Fruit fly (Drosophila melanogaster) whole organism, embryonic: ENCODE data around the gene CG31121.
A peak's percentile ranks its signal among the peaks of the same experiment; 100 is the strongest.

ENCODE experiments used
- B-H1 ChIP-seq: fragments of 200-800 bp; sonication (Bioruptor generic); IDR thresholded peaks from 3 replicates; pipeline ENCODE4 v1.3.6; 2022; ENCODE audit warnings: missing biosample characterization, missing genetic modification characterization
- CG10267 ChIP-seq: fragments of 200-800 bp; sonication (Bioruptor generic); optimal IDR thresholded peaks from 2 replicates; lab custom pipeline; 2018; ENCODE audit warnings: missing biosample characterization, mild to moderate bottlenecking, missing genetic modification characterization, moderate library complexity
- CG10366 ChIP-seq: fragments of 200-800 bp; sonication (Bioruptor generic); IDR thresholded peaks from 2 replicates; pipeline ENCODE4 v1.3.6; 2022; ENCODE audit warnings: missing biosample characterization, missing genetic modification characterization
- CG10543 ChIP-seq: fragments of 200-800 bp; sonication (Bioruptor generic); optimal IDR thresholded peaks from 3 replicates; lab custom pipeline; 2017; ENCODE audit warnings: missing biosample characterization, mild to moderate bottlenecking, missing genetic modification characterization, moderate library complexity
- CG10654 ChIP-seq: fragments of 200-800 bp; sonication (Bioruptor generic); optimal IDR thresholded peaks from 2 replicates; lab custom pipeline; 2016; ENCODE audit warnings: missing biosample characterization, missing genetic modification characterization
- CG11504 ChIP-seq: fragments of 200-800 bp; sonication (Bioruptor generic); optimal IDR thresholded peaks from 3 replicates; lab custom pipeline; 2019; ENCODE audit warnings: missing biosample characterization, mild to moderate bottlenecking, missing genetic modification characterization, moderate library complexity
- CG13287 ChIP-seq: fragments of 200-800 bp; sonication (Bioruptor generic); IDR thresholded peaks from 2 replicates; pipeline ENCODE4 v1.3.6; 2022; ENCODE audit warnings: missing biosample characterization, missing genetic modification characterization; ENCODE audit not compliant: partially characterized antibody
- CG14050 ChIP-seq: fragments of 200-800 bp; sonication (Bioruptor generic); IDR thresholded peaks from 3 replicates; pipeline ENCODE4 v1.3.6; 2022; ENCODE audit warnings: missing biosample characterization, missing genetic modification characterization
- CG15601 ChIP-seq: fragments of 200-800 bp; sonication (Bioruptor generic); optimal IDR thresholded peaks from 3 replicates; lab custom pipeline; 2019; ENCODE audit warnings: missing biosample characterization, mild to moderate bottlenecking, missing genetic modification characterization, moderate library complexity
- CG17829 ChIP-seq: fragments of 200-800 bp; optimal IDR thresholded peaks from 2 replicates; lab custom pipeline; 2019; ENCODE audit warnings: missing biosample characterization, mild to moderate bottlenecking, missing genetic modification characterization, moderate library complexity
- CG2116 ChIP-seq: fragments of 200-800 bp; sonication (Bioruptor generic); optimal IDR thresholded peaks from 3 replicates; lab custom pipeline; 2018; ENCODE audit warnings: missing biosample characterization, mild to moderate bottlenecking, missing genetic modification characterization
- CG33213 ChIP-seq: fragments of 200-800 bp; sonication (Bioruptor generic); optimal IDR thresholded peaks from 3 replicates; lab custom pipeline; 2016; ENCODE audit warnings: missing biosample characterization, missing genetic modification characterization
- CG33557 ChIP-seq: fragments of 200-800 bp; sonication (Bioruptor generic); optimal IDR thresholded peaks from 2 replicates; lab custom pipeline; 2019; ENCODE audit warnings: missing biosample characterization, mild to moderate bottlenecking, missing genetic modification characterization, moderate library complexity
- CG34422 ChIP-seq: fragments of 200-800 bp; sonication (Bioruptor generic); IDR thresholded peaks from 3 replicates; pipeline ENCODE4 v1.3.6; 2022; ENCODE audit warnings: missing biosample characterization, missing genetic modification characterization
- CG4328 ChIP-seq: fragments of 200-800 bp; sonication (Bioruptor generic); optimal IDR thresholded peaks from 3 replicates; lab custom pipeline; 2017; ENCODE audit warnings: missing biosample characterization, missing genetic modification reagents, missing genetic modification characterization
- CG7839 ChIP-seq: fragments of 200-800 bp; sonication (Bioruptor generic); optimal IDR thresholded peaks from 3 replicates; lab custom pipeline; 2018; ENCODE audit warnings: missing biosample characterization, mild to moderate bottlenecking, missing genetic modification characterization, moderate library complexity
- CG9797 ChIP-seq: fragments of 200-800 bp; sonication (Bioruptor generic); optimal IDR thresholded peaks from 3 replicates; lab custom pipeline; 2018; ENCODE audit warnings: missing biosample characterization, mild to moderate bottlenecking, missing genetic modification characterization
- CG9817 ChIP-seq: fragments of 200-800 bp; sonication (Bioruptor generic); optimal IDR thresholded peaks from 2 replicates; lab custom pipeline; 2018; ENCODE audit warnings: missing biosample characterization, mild to moderate bottlenecking, missing genetic modification characterization, moderate library complexity
- CoRest ChIP-seq: fragments of 200-800 bp; sonication (Bioruptor generic); optimal IDR thresholded peaks from 3 replicates; lab custom pipeline; 2018; ENCODE audit warnings: missing biosample characterization, mild to moderate bottlenecking, missing genetic modification characterization, moderate library complexity
- E2f2 ChIP-seq: fragments of 200-800 bp; sonication (Bioruptor generic); IDR thresholded peaks from 2 replicates; pipeline ENCODE4 v1.3.6; 2022; ENCODE audit warnings: missing biosample characterization, missing genetic modification characterization
- Jarid2 ChIP-seq: fragments of 200-800 bp; sonication (Bioruptor generic); optimal IDR thresholded peaks from 3 replicates; lab custom pipeline; 2017; ENCODE audit warnings: mild to moderate bottlenecking, missing biosample characterization, missing genetic modification reagents, missing genetic modification characterization
- Med ChIP-seq: fragments of 200-800 bp; sonication (Bioruptor generic); peaks from one replicate; lab custom pipeline; 2016; ENCODE audit warnings: missing biosample characterization, missing genetic modification characterization, mild to moderate bottlenecking, inconsistent platforms, moderate library complexity
- Myb ChIP-seq: fragments of 200-800 bp; sonication (Bioruptor generic); optimal IDR thresholded peaks from 2 replicates; lab custom pipeline; 2016; ENCODE audit warnings: missing biosample characterization, missing genetic modification characterization
- YL-1 ChIP-seq: fragments of 200-800 bp; sonication (Bioruptor generic); optimal IDR thresholded peaks from 3 replicates; lab custom pipeline; 2017; ENCODE audit warnings: missing biosample characterization, mild to moderate bottlenecking, missing genetic modification characterization
- aop ChIP-seq: fragments of 200-800 bp; sonication (Bioruptor generic); IDR thresholded peaks from 2 replicates; pipeline ENCODE4 v1.3.6; 2022; ENCODE audit warnings: missing biosample characterization, missing genetic modification characterization
- ash1 ChIP-seq: fragments of 200-800 bp; sonication (Bioruptor generic); optimal IDR thresholded peaks from 2 replicates; lab custom pipeline; 2018; ENCODE audit warnings: missing biosample characterization, mild to moderate bottlenecking, missing genetic modification characterization
- bbx ChIP-seq: fragments of 200-800 bp; sonication (Bioruptor generic); IDR thresholded peaks from 2 replicates; pipeline ENCODE4 v1.3.6; 2022; ENCODE audit warnings: missing biosample characterization, missing genetic modification characterization; ENCODE audit not compliant: partially characterized antibody
- bcd ChIP-seq: fragments of 200-800 bp; sonication (Bioruptor generic); optimal IDR thresholded peaks from 2 replicates; lab custom pipeline; 2017; ENCODE audit warnings: missing biosample characterization, mild to moderate bottlenecking, missing genetic modification characterization
- bigmax ChIP-seq: fragments of 200-800 bp; sonication (Bioruptor generic); optimal IDR thresholded peaks from 2 replicates; lab custom pipeline; 2018; ENCODE audit warnings: missing biosample characterization, mild to moderate bottlenecking, missing genetic modification characterization
- chm ChIP-seq: fragments of 200-800 bp; sonication (Bioruptor generic); IDR thresholded peaks from 2 replicates; pipeline ENCODE4 v1.3.6; 2022; ENCODE audit warnings: missing biosample characterization, missing genetic modification characterization
- crp ChIP-seq, 2 experiments: fragments of 200-800 bp; sonication (Bioruptor generic); optimal IDR thresholded peaks; 2 replicates in 1 of 2; 3 replicates in 1 of 2; lab custom pipeline; 2017; ENCODE audit warnings: missing biosample characterization in 2 of 2, missing genetic modification characterization in 2 of 2, mild to moderate bottlenecking in 1 of 2, moderate library complexity in 1 of 2
- da ChIP-seq: fragments of 200-800 bp; sonication (Bioruptor generic); optimal IDR thresholded peaks from 2 replicates; lab custom pipeline; 2016; ENCODE audit warnings: missing biosample characterization, missing genetic modification characterization
- dmrt11E ChIP-seq: fragments of 200-800 bp; sonication (Bioruptor generic); optimal IDR thresholded peaks from 3 replicates; lab custom pipeline; 2018; ENCODE audit warnings: missing biosample characterization, mild to moderate bottlenecking, missing genetic modification characterization, moderate library complexity
- ewg ChIP-seq: fragments of 200-800 bp; sonication (Bioruptor generic); optimal IDR thresholded peaks from 3 replicates; lab custom pipeline; 2017; ENCODE audit warnings: mild to moderate bottlenecking, missing biosample characterization, missing genetic modification reagents, missing genetic modification characterization
- hkb ChIP-seq, 2 experiments: fragments of 200-800 bp in 1 of 2; fragments of >200 bp in 1 of 2; sonication (Bioruptor generic) in 1 of 2; IDR thresholded peaks in 1 of 2; optimal IDR thresholded peaks in 1 of 2; 2 replicates each; pipeline versions ENCODE4 v1.3.6 to Lab custom; 2017 to 2022; ENCODE audit warnings: missing biosample characterization in 1 of 2, missing genetic modification characterization in 1 of 2
- insv ChIP-seq, 2 experiments: fragments of 200-800 bp; sonication (Bioruptor generic); optimal IDR thresholded peaks; 3 replicates each; lab custom pipeline; 2016 to 2018; ENCODE audit warnings: missing biosample characterization in 2 of 2, missing genetic modification characterization in 2 of 2
- lov ChIP-seq, 2 experiments: fragments of 200-800 bp in 1 of 2; fragments of >200 bp in 1 of 2; sonication (Bioruptor generic) in 1 of 2; IDR thresholded peaks in 1 of 2; optimal IDR thresholded peaks in 1 of 2; 2 replicates in 1 of 2; 3 replicates in 1 of 2; pipeline versions ENCODE4 v1.3.6 to Lab custom; 2017 to 2022; ENCODE audit warnings: missing biosample characterization in 1 of 2, missing genetic modification characterization in 1 of 2
- luna ChIP-seq: fragments of 200-800 bp; sonication (Bioruptor generic); optimal IDR thresholded peaks from 2 replicates; lab custom pipeline; 2016; ENCODE audit warnings: missing biosample characterization, missing genetic modification characterization
- mirr ChIP-seq: fragments of 200-800 bp; sonication (Bioruptor generic); optimal IDR thresholded peaks from 3 replicates; lab custom pipeline; 2018; ENCODE audit warnings: missing biosample characterization, mild to moderate bottlenecking, missing genetic modification characterization
- nerfin-1 ChIP-seq: fragments of 200-800 bp; sonication (Bioruptor generic); optimal IDR thresholded peaks from 3 replicates; lab custom pipeline; 2019; ENCODE audit warnings: missing biosample characterization, mild to moderate bottlenecking, missing genetic modification characterization, moderate library complexity
- prd ChIP-seq, 3 experiments: fragments of >200 bp in 2 of 3; fragments of 200-800 bp in 1 of 3; sonication (Bioruptor generic) in 1 of 3; optimal IDR thresholded peaks in 2 of 3; IDR thresholded peaks in 1 of 3; 2 replicates in 2 of 3; 3 replicates in 1 of 3; pipeline versions ENCODE4 v1.3.6 to Lab custom; 2017 to 2022; ENCODE audit warnings: missing biosample characterization in 1 of 3, missing genetic modification characterization in 1 of 3
- pzg ChIP-seq: fragments of 200-800 bp; sonication (Bioruptor generic); optimal IDR thresholded peaks from 3 replicates; lab custom pipeline; 2018; ENCODE audit warnings: missing biosample characterization, mild to moderate bottlenecking, missing genetic modification characterization, moderate library complexity
- sr ChIP-seq: fragments of 200-800 bp; sonication (Bioruptor generic); IDR thresholded peaks from 3 replicates; pipeline ENCODE4 v1.3.6; 2022; ENCODE audit warnings: missing biosample characterization, missing genetic modification characterization
- tll ChIP-seq, 2 experiments: fragments of 200-800 bp in 1 of 2; fragments of >200 bp in 1 of 2; sonication (Bioruptor generic) in 1 of 2; optimal IDR thresholded peaks; 2 replicates each; lab custom pipeline; 2017 to 2019; ENCODE audit warnings: missing biosample characterization in 2 of 2, missing genetic modification characterization in 2 of 2, mild to moderate bottlenecking in 1 of 2, moderate library complexity in 1 of 2
- ttk ChIP-seq: fragments of 200-800 bp; sonication (Bioruptor generic); IDR thresholded peaks from 2 replicates; pipeline ENCODE4 v2.1.2; 2022; ENCODE audit warnings: missing biosample characterization, missing genetic modification characterization
- vvl ChIP-seq: fragments of 200-800 bp; sonication (Bioruptor generic); IDR thresholded peaks from 2 replicates; pipeline ENCODE4 v1.3.6; 2022; ENCODE audit warnings: missing biosample characterization, missing genetic modification characterization

Gene CG31121

dm6 chr3R:24870389-24871048 lies 23.9 kb downstream of the CG31121 start, which contains the start of gene CycB3 (continued):
- peak; percentile 44; the same call in 1 of the 2 replicates for TF ChIP-seq chm
- no peak for TF ChIP-seq CG10366
- no peak for TF ChIP-seq CG7839
- TF ChIP-seq YL-1 (GFP tag; lab: Kevin White, UChicago), result peak; percentile 58
- peak; percentile 22 for TF ChIP-seq ewg (GFP tag; lab: Kevin White, UChicago)
- TF ChIP-seq nerfin-1 (tag; lab: Kevin White, UChicago), result peak; percentile 40
- TF ChIP-seq CG4328 (GFP tag; lab: Kevin White, UChicago), result peak; percentile 50
- TF ChIP-seq CG2116, result peak; percentile 99
- no peak for TF ChIP-seq B-H1
- TF ChIP-seq CG15601 (tag; lab: Kevin White, UChicago), result peak; percentile 4
- TF ChIP-seq Myb (GFP tag; lab: Kevin White, UChicago), result peak; percentile 93
- TF ChIP-seq vvl, result peak; percentile 64
- no peak for TF ChIP-seq lov (optimal IDR thresholded peaks at IDR 0.05; lab: Kevin White, UChicago)
- TF ChIP-seq lov (GFP tag; IDR thresholded peaks at IDR 0.05; lab: Robert Waterston, UW), result no peak
- TF ChIP-seq CG10543, result no peak
- peak; percentile 8 for TF ChIP-seq CG33557 (GFP tag; lab: Kevin White, UChicago)
- no peak for TF ChIP-seq CG14050 (GFP tag; lab: Robert Waterston, UW)
- TF ChIP-seq bigmax, result no peak
- peak; percentile 88 for TF ChIP-seq Med (GFP tag; lab: Kevin White, UChicago)
- TF ChIP-seq E2f2, result peak; percentile 100
- no peak for TF ChIP-seq hkb (optimal IDR thresholded peaks at IDR 0.05; lab: Kevin White, UChicago)
- TF ChIP-seq hkb (GFP tag; IDR thresholded peaks at IDR 0.05; lab: Robert Waterston, UW), result 0 out of 2 replicates have a peak, but pooled peaks have one; percentile 9
- TF ChIP-seq pzg, result peak; percentile 94
- TF ChIP-seq Jarid2 (GFP tag; lab: Kevin White, UChicago), result peak; percentile 26
- peak; percentile 47 for TF ChIP-seq CG10267
- no peak for TF ChIP-seq CG10654 (GFP tag; lab: Kevin White, UChicago)
- TF ChIP-seq tll (GFP tag; optimal IDR thresholded peaks at IDR 0.05; lab: Kevin White, UChicago), result peak in 1 of 2 experiments; percentile 33
- TF ChIP-seq CoRest (tag; lab: Kevin White, UChicago), result peak; percentile 51
- TF ChIP-seq CG13287 (GFP tag; lab: Robert Waterston, UW), result peak; percentile 49
- TF ChIP-seq prd (optimal IDR thresholded peaks at IDR 0.05; lab: Kevin White, UChicago), result no peak
- TF ChIP-seq prd (GFP tag; IDR thresholded peaks at IDR 0.05; lab: Robert Waterston, UW), result 0 out of 3 replicates have a peak, but pooled peaks have one; percentile 13
- TF ChIP-seq luna (GFP tag; lab: Kevin White, UChicago), result no peak
- TF ChIP-seq CG11504 (tag; lab: Kevin White, UChicago), result no peak
- peak; percentile 34 for TF ChIP-seq bcd (GFP tag; lab: Kevin White, UChicago)
- peak; percentile 98 for TF ChIP-seq CG9797 (GFP tag; lab: Kevin White, UChicago)
- TF ChIP-seq da (GFP tag; lab: Kevin White, UChicago), result peak; percentile 34
- peak; percentile 31 for TF ChIP-seq dmrt11E (tag; lab: Kevin White, UChicago)
- TF ChIP-seq ttk, result peak; percentile 20; the same call in 1 of the 2 replicates
- TF ChIP-seq CG33213 (GFP tag; lab: Kevin White, UChicago), result peak; percentile 63
- peak; percentile 50; the same call in 1 of the 2 replicates for TF ChIP-seq bbx
- peak; percentile 22 for TF ChIP-seq mirr (GFP tag; lab: Kevin White, UChicago)
- peak in 1 of 2 experiments; percentile 64 for TF ChIP-seq crp (GFP tag; optimal IDR thresholded peaks at IDR 0.05; lab: Kevin White, UChicago)
- TF ChIP-seq CG17829, result peak; percentile 54
- TF ChIP-seq insv (GFP tag; optimal IDR thresholded peaks at IDR 0.05; lab: Kevin White, UChicago), result peak in 1 of 2 experiments; percentile 58
- TF ChIP-seq aop (GFP tag; lab: Robert Waterston, UW), result no peak
- TF ChIP-seq CG34422 (GFP tag; lab: Robert Waterston, UW), result 0 out of 3 replicates have a peak, but pooled peaks have one; percentile 22
- peak; percentile 48; the same call in 1 of the 3 replicates for TF ChIP-seq sr (GFP tag; lab: Robert Waterston, UW)
- no peak for TF ChIP-seq ash1 (GFP tag; lab: Kevin White, UChicago)
- TF ChIP-seq CG9817 (tag; lab: Kevin White, UChicago), result peak; percentile 28
